Fruit fly (Drosophila melanogaster) whole organism, prepupa: ENCODE results near the gene SmydA-8.

Experiments used
- CG10669 ChIP-seq: fragments of 200-800 bp; sonication (Bioruptor generic); optimal IDR thresholded peaks from 3 replicates; lab custom pipeline; 2018; ENCODE audit warnings: missing biosample characterization, mild to moderate bottlenecking, missing genetic modification characterization, moderate library complexity
- CG11294 ChIP-seq: fragments of 200-800 bp; sonication (Bioruptor generic); IDR thresholded peaks from 2 replicates; pipeline ENCODE4 v1.3.6; 2022; ENCODE audit warnings: missing biosample characterization, missing genetic modification characterization
- CG15336 ChIP-seq: fragments of 200-800 bp; sonication (Bioruptor generic); IDR thresholded peaks from 2 replicates; pipeline ENCODE4 v1.3.6; 2022; ENCODE audit warnings: missing biosample characterization, missing genetic modification characterization
- CG1621 ChIP-seq: fragments of 200-800 bp; sonication (Bioruptor generic); optimal IDR thresholded peaks from 3 replicates; lab custom pipeline; 2018; ENCODE audit warnings: missing biosample characterization, mild to moderate bottlenecking, missing genetic modification characterization
- CG3032 ChIP-seq: fragments of 200-800 bp; optimal IDR thresholded peaks from 2 replicates; lab custom pipeline; 2019; ENCODE audit warnings: missing biosample characterization, mild to moderate bottlenecking, missing genetic modification characterization, moderate library complexity
- CG34406 ChIP-seq: fragments of 200-800 bp; sonication (Bioruptor generic); optimal IDR thresholded peaks from 3 replicates; lab custom pipeline; 2016; ENCODE audit warnings: missing biosample characterization, missing genetic modification characterization
- CG3919 ChIP-seq: fragments of 200-800 bp; sonication (Bioruptor generic); optimal IDR thresholded peaks from 3 replicates; lab custom pipeline; 2016; ENCODE audit warnings: missing biosample characterization, missing genetic modification characterization
- CG6163 ChIP-seq: fragments of 200-800 bp; sonication (Bioruptor generic); IDR thresholded peaks from 3 replicates; pipeline ENCODE4 v1.3.6; 2022; ENCODE audit warnings: missing biosample characterization, missing genetic modification characterization
- CG8319 ChIP-seq: fragments of 200-800 bp; sonication (Bioruptor generic); optimal IDR thresholded peaks from 3 replicates; lab custom pipeline; 2016; ENCODE audit warnings: missing biosample characterization, missing genetic modification characterization
- CG8632 ChIP-seq: fragments of 200-800 bp; sonication (Bioruptor generic); optimal IDR thresholded peaks from 3 replicates; lab custom pipeline; 2016; ENCODE audit warnings: missing biosample characterization, missing genetic modification characterization
- CG9139 ChIP-seq: fragments of 200-800 bp; sonication (Bioruptor generic); optimal IDR thresholded peaks from 3 replicates; lab custom pipeline; 2017; ENCODE audit warnings: missing biosample characterization, mild to moderate bottlenecking, missing genetic modification characterization
- Eip75B ChIP-seq: fragments of 200-800 bp; sonication (Bioruptor generic); optimal IDR thresholded peaks from 3 replicates; lab custom pipeline; 2016; ENCODE audit warnings: missing biosample characterization, missing genetic modification characterization
- Eip78C ChIP-seq: fragments of 200-800 bp; sonication (Bioruptor generic); peaks from one replicate; lab custom pipeline; 2016; ENCODE audit warnings: missing biosample characterization, missing genetic modification characterization
- Eip93F ChIP-seq: fragments of 200-800 bp; sonication (Bioruptor generic); optimal IDR thresholded peaks from 2 replicates; lab custom pipeline; 2016; ENCODE audit warnings: missing biosample characterization, mild to moderate bottlenecking, missing genetic modification characterization
- Ets21C ChIP-seq: fragments of 200-800 bp; sonication (Bioruptor generic); optimal IDR thresholded peaks from 3 replicates; lab custom pipeline; 2016; ENCODE audit warnings: missing biosample characterization, missing genetic modification characterization
- Hr38 ChIP-seq: sonication (Bioruptor generic); optimal IDR thresholded peaks from 2 replicates; lab custom pipeline; 2016; ENCODE audit warnings: missing biosample characterization, missing genetic modification characterization
- Lpt ChIP-seq: fragments of 200-800 bp; sonication (Bioruptor generic); optimal IDR thresholded peaks from 3 replicates; lab custom pipeline; 2016; ENCODE audit warnings: missing biosample characterization, missing genetic modification characterization
- OdsH ChIP-seq: fragments of 200-800 bp; sonication (Bioruptor generic); optimal IDR thresholded peaks from 3 replicates; lab custom pipeline; 2016; ENCODE audit warnings: missing biosample characterization, missing genetic modification characterization
- Smox ChIP-seq: fragments of 200-800 bp; sonication (Bioruptor generic); optimal IDR thresholded peaks from 3 replicates; lab custom pipeline; 2016; ENCODE audit warnings: missing biosample characterization, missing genetic modification characterization
- Sox102F ChIP-seq: fragments of 200-800 bp; sonication (Bioruptor generic); optimal IDR thresholded peaks from 2 replicates; lab custom pipeline; 2016; ENCODE audit warnings: missing biosample characterization, mild to moderate bottlenecking, missing genetic modification characterization
- Sox14 ChIP-seq: fragments of 200-800 bp; sonication (Bioruptor generic); optimal IDR thresholded peaks from 3 replicates; lab custom pipeline; 2016; ENCODE audit warnings: missing biosample characterization, missing genetic modification characterization
- acj6 ChIP-seq: fragments of 200-800 bp; sonication (Bioruptor generic); optimal IDR thresholded peaks from 3 replicates; lab custom pipeline; 2016; ENCODE audit warnings: missing biosample characterization, missing genetic modification characterization
- cyc ChIP-seq: fragments of 200-800 bp; sonication (Bioruptor generic); optimal IDR thresholded peaks from 3 replicates; lab custom pipeline; 2016; ENCODE audit warnings: missing biosample characterization, missing genetic modification characterization
- eg ChIP-seq: fragments of 200-800 bp; sonication (Bioruptor generic); IDR thresholded peaks from 3 replicates; pipeline ENCODE4 v1.3.6; 2022; ENCODE audit warnings: missing biosample characterization, missing genetic modification characterization
- esn ChIP-seq: fragments of 200-800 bp; sonication (Bioruptor generic); optimal IDR thresholded peaks from 2 replicates; lab custom pipeline; 2016; ENCODE audit warnings: missing biosample characterization, mild to moderate bottlenecking, missing genetic modification characterization, moderate library complexity
- fkh ChIP-seq: fragments of 200-800 bp; sonication (Bioruptor generic); optimal IDR thresholded peaks from 3 replicates; lab custom pipeline; 2017; ENCODE audit warnings: missing biosample characterization, mild to moderate bottlenecking, missing genetic modification characterization, moderate library complexity
- lz ChIP-seq: fragments of 200-800 bp; sonication (Bioruptor generic); optimal IDR thresholded peaks from 3 replicates; lab custom pipeline; 2016; ENCODE audit warnings: missing biosample characterization, missing genetic modification characterization
- pdm3 ChIP-seq: fragments of 200-800 bp; sonication (Bioruptor generic); optimal IDR thresholded peaks from 3 replicates; lab custom pipeline; 2016; ENCODE audit warnings: missing biosample characterization, missing genetic modification characterization
- salr ChIP-seq, 2 experiments: fragments of 200-800 bp; sonication (Bioruptor generic); optimal IDR thresholded peaks; 3 replicates each; lab custom pipeline; 2016 to 2018; ENCODE audit warnings: missing biosample characterization in 2 of 2, missing genetic modification characterization in 2 of 2, mild to moderate bottlenecking in 1 of 2
- spab ChIP-seq: fragments of 200-800 bp; sonication (Bioruptor generic); optimal IDR thresholded peaks from 2 replicates; lab custom pipeline; 2017; ENCODE audit warnings: missing biosample characterization, mild to moderate bottlenecking, missing genetic modification characterization, missing genetic modification reagents
- svp ChIP-seq: fragments of 200-800 bp; sonication (Bioruptor generic); peaks from one replicate; lab custom pipeline; 2016; ENCODE audit warnings: missing biosample characterization, missing genetic modification characterization

The SmydA-8 gene

dm6 chrX:2184563-2184962 lies 29.0 kb downstream of the SmydA-8 start, which contains the start of the genes Nmd3 and CG17776:
TSS of gene Nmd3 (minus strand) at chrX:2184668.
TSS of gene CG17776 (plus strand) at chrX:2184725.
- peak; percentile 12 for TF ChIP-seq CG3032 (tag; lab: Kevin White, UChicago)
- no peak for TF ChIP-seq pdm3 (GFP tag; lab: Kevin White, UChicago)
- peak; percentile 81 for TF ChIP-seq CG1621
- peak; percentile 28 for TF ChIP-seq svp (GFP tag; lab: Kevin White, UChicago)
- no peak for TF ChIP-seq CG8632 (GFP tag; lab: Kevin White, UChicago)
- peak; percentile 1 for TF ChIP-seq esn (GFP tag; lab: Kevin White, UChicago)
- no peak for TF ChIP-seq acj6 (GFP tag; lab: Kevin White, UChicago)
- TF ChIP-seq Sox102F, result no peak
- peak; percentile 32 for TF ChIP-seq cyc
- TF ChIP-seq Sox14 (GFP tag; lab: Kevin White, UChicago), result peak; percentile 15

- no peak for TF ChIP-seq Eip93F
- TF ChIP-seq salr (GFP tag; optimal IDR thresholded peaks at IDR 0.05; lab: Kevin White, UChicago), result no peak
- no peak for TF ChIP-seq Hr38 (GFP tag; lab: Kevin White, UChicago)
- TF ChIP-seq CG15336 (GFP tag; lab: Robert Waterston, UW), result no peak
- no peak for TF ChIP-seq CG8632 (GFP tag; lab: Kevin White, UChicago)
- TF ChIP-seq CG6163 (GFP tag; lab: Robert Waterston, UW), result no peak
- peak; percentile 78 for TF ChIP-seq svp (GFP tag; lab: Kevin White, UChicago)
- peak; percentile 9 for TF ChIP-seq esn (GFP tag; lab: Kevin White, UChicago)
- no peak for TF ChIP-seq CG11294 (GFP tag; lab: Robert Waterston, UW)
- no peak for TF ChIP-seq CG1621
- no peak for TF ChIP-seq Ets21C
- no peak for TF ChIP-seq cyc
- peak; percentile 2 for TF ChIP-seq CG3032 (tag; lab: Kevin White, UChicago)
- TF ChIP-seq CG3919 (GFP tag; lab: Kevin White, UChicago), result no peak
- no peak for TF ChIP-seq fkh
- TF ChIP-seq CG9139 (GFP tag; lab: Kevin White, UChicago), result no peak
Measured at dm6 chrX:2180750-2181261, 32.8 kb downstream of the SmydA-8 start, which contains the start of gene pn. TSS of gene pn (plus strand) at chrX:2181211.

- no peak for TF ChIP-seq Eip75B
Measured at dm6 chrX:2178802-2179201, 34.8 kb downstream of the SmydA-8 start, which contains the start of gene Cyp4ae1. TSS of gene Cyp4ae1 (plus strand) at chrX:2179007.

dm6 chrX:2175956-2176469 lies 37.6 kb downstream of the SmydA-8 start, which contains the start of gene Cyp4d2:
TSS of gene Cyp4d2 (plus strand) at chrX:2176006.
- TF ChIP-seq fkh, result peak; percentile 30
- TF ChIP-seq CG9139 (GFP tag; lab: Kevin White, UChicago), result no peak
- TF ChIP-seq spab (GFP tag; lab: Kevin White, UChicago), result no peak
- no peak for TF ChIP-seq CG8319 (GFP tag; lab: Kevin White, UChicago)
- TF ChIP-seq lz (GFP tag; lab: Kevin White, UChicago), result no peak
- no peak for TF ChIP-seq eg (GFP tag; lab: Robert Waterston, UW)

- TF ChIP-seq CG15336 (GFP tag; lab: Robert Waterston, UW) (no peak), svp (GFP tag; lab: Kevin White, UChicago) (peak; percentile 84)
Measured at dm6 chrX:2175265-2175795, 38.3 kb downstream of the SmydA-8 start, which contains the start of gene Cyp4d14. TSS of gene Cyp4d14 (minus strand) at chrX:2175315.

- TF ChIP-seq esn (GFP tag; lab: Kevin White, UChicago) (peak; percentile 23), CG8632 (GFP tag; lab: Kevin White, UChicago) (no peak)
- TF ChIP-seq, all 60 proteins: peak for 1
Measured at dm6 chrX:2172420-2172827, 41.2 kb downstream of the SmydA-8 start, which contains the start of gene ND-B14.5A. TSS of gene ND-B14.5A (plus strand) at chrX:2172526.

dm6 chrX:2170424-2170823 lies 43.2 kb downstream of the SmydA-8 start:
- TF ChIP-seq CG6163 (GFP tag; lab: Robert Waterston, UW), result no peak
- TF ChIP-seq CG34406, result no peak
- no peak for TF ChIP-seq OdsH (GFP tag; lab: Kevin White, UChicago)
- TF ChIP-seq Eip78C (GFP tag; lab: Kevin White, UChicago), result no peak
- no peak for TF ChIP-seq Hr38 (GFP tag; lab: Kevin White, UChicago)
- TF ChIP-seq CG8632 (GFP tag; lab: Kevin White, UChicago), result no peak
- no peak for TF ChIP-seq cyc
- TF ChIP-seq CG10669 (GFP tag; lab: Kevin White, UChicago), result no peak
- TF ChIP-seq Smox (GFP tag; lab: Kevin White, UChicago), result no peak
- no peak for TF ChIP-seq Lpt (GFP tag; lab: Kevin White, UChicago)
- no peak for TF ChIP-seq eg (GFP tag; lab: Robert Waterston, UW)
